Worm (Caenorhabditis elegans) whole organism, early embryonic: ENCODE data around the gene T22G5.1.

Experiments used
- ama-1 ChIP-seq: fragments of 150-350 bp; optimal IDR thresholded peaks from 2 replicates; lab custom pipeline; 2014
- ceh-13 ChIP-seq: fragments of 200-800 bp; sonication (Bioruptor generic); optimal IDR thresholded peaks from 2 replicates; lab custom pipeline; 2018; ENCODE audit warnings: mild to moderate bottlenecking, missing genetic modification characterization, missing compliant biosample characterization
- ceh-36 ChIP-seq: sonication (generic microtip); optimal IDR thresholded peaks from 2 replicates; lab custom pipeline; 2016; ENCODE audit warnings: missing genetic modification characterization, inconsistent platforms, missing compliant biosample characterization
- flt-1 ChIP-seq: fragments of 200-800 bp; sonication (Bioruptor generic); IDR thresholded peaks from 2 replicates; pipeline ENCODE4 v1.3.6; 2022; ENCODE audit warnings: missing genetic modification characterization, missing compliant biosample characterization
- hmbx-1 ChIP-seq: sonication (generic microtip); optimal IDR thresholded peaks from 2 replicates; lab custom pipeline; 2016; ENCODE audit warnings: mild to moderate bottlenecking, missing genetic modification characterization, missing compliant biosample characterization
- scrt-1 ChIP-seq: fragments of 200-800 bp; sonication (Bioruptor generic); IDR thresholded peaks from 2 replicates; pipeline ENCODE4 v1.3.6; 2022; ENCODE audit warnings: missing genetic modification characterization, missing compliant biosample characterization
- sea-1 ChIP-seq: fragments of 200-800 bp; sonication (Bioruptor generic); conservative IDR thresholded peaks from 2 replicates; pipeline ENCODE4 v1.3.6; 2022; ENCODE audit warnings: missing genetic modification characterization, missing compliant biosample characterization

DNA sequence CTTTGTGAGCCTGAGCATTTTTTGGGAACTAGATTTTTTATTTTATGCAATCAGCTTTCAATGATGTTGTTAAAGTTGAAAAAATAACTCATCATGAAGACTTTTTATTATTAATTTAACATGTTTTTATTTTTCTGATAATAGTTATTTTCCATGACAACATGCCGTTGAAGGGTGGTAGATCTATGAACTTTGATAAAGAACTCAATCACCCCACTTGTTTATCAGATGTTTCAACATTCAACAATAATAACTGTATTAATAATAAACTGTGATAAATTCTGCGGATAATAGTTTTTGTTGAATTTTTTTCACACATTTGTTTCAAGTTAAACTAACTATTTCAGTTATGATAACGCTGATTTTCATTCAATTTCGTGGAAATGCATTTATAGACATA lies 14.9 kb downstream of the T22G5.1 start:
- TF ChIP-seq flt-1 (GFP tag; lab: Robert Waterston, UW) (no peak), sea-1 (GFP tag; lab: Robert Waterston, UW) (no peak), scrt-1 (no peak), ceh-36 (tag; lab: Kevin White, UChicago) (no peak), ama-1 (lab: Kevin White, UChicago) (no peak), ceh-13 (GFP tag; lab: Kevin White, UChicago) (no peak), hmbx-1 (tag; lab: Kevin White, UChicago) (no peak)
